Fruit fly (Drosophila melanogaster): ENCODE measurements around the gene Cpr35B.

Cpr35B gene

DNA sequence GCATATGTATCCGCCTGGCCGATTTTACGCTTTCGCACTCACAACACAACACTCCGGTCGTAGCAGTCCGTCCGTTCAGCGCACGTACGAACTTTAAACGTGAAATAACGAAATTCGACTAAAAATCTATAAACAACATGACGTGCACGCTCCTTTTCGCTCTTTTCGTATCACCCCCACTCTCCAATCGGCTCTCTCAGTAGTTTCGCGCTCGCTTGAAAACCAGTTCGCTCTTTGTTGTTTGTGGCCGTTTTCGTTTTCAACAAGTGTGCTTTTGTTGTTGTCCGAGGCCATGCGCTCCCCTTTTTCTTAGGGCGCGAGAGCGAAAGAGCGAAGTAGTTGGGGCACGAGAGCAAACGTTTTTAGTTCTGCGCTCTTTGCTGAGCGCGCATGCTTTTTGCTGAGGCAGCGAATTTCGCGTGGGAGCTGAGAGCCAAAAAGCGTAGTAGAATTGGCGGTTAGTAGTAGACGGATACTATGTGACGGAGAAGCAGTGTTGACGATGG lies 15.5 kb downstream of the Cpr35B start, which contains the start of gene elB (continued):
- TF ChIP-seq CG9932 (GFP tag; IDR thresholded peaks at IDR 0.05) (peak; percentile 39; the same call in 1 of the 2 replicates), CG1832 (GFP tag; optimal IDR thresholded peaks at IDR 0.05) (no peak), Vsx1 (GFP tag; optimal IDR thresholded peaks at IDR 0.05) (no peak), gro (GFP tag; optimal IDR thresholded peaks at IDR 0.05) (peak; percentile 40), CG14710 (tag; optimal IDR thresholded peaks at IDR 0.05) (no peak), Hmr (GFP tag; optimal IDR thresholded peaks at IDR 0.05) (peak; percentile 0), Mad (GFP tag; optimal IDR thresholded peaks at IDR 0.05) (no peak), Doc3 (GFP tag; IDR thresholded peaks at IDR 0.05; ENCODE audit: partially characterized antibody) (peak; percentile 51; the same call in 2 of the 3 replicates), lab (GFP tag; optimal IDR thresholded peaks at IDR 0.05) (no peak), Lpt (GFP tag; optimal IDR thresholded peaks at IDR 0.05) (no peak), Atf3 (GFP tag; optimal IDR thresholded peaks at IDR 0.05) (no peak), Sry-δ (GFP tag; optimal IDR thresholded peaks at IDR 0.05) (no peak), HHEX (GFP tag; optimal IDR thresholded peaks at IDR 0.05) (no peak), CG30403 (GFP tag; optimal IDR thresholded peaks at IDR 0.05) (no peak), Sin3A (optimal IDR thresholded peaks at IDR 0.05) (no peak), hkb (optimal IDR thresholded peaks at IDR 0.05) (no peak), hkb (GFP tag; IDR thresholded peaks at IDR 0.05) (peak; percentile 56), CG13296 (GFP tag; optimal IDR thresholded peaks at IDR 0.05) (peak; percentile 6), Nf-YC (tag; optimal IDR thresholded peaks at IDR 0.05) (peak; percentile 71), tin (GFP tag; optimal IDR thresholded peaks at IDR 0.05) (no peak), B-H2 (GFP tag; optimal IDR thresholded peaks at IDR 0.05) (peak; percentile 15), CG17568 (GFP tag; optimal IDR thresholded peaks at IDR 0.05) (peak; percentile 15), scrt (GFP tag; optimal IDR thresholded peaks at IDR 0.05) (peak; percentile 99), CG12299 (tag; optimal IDR thresholded peaks at IDR 0.05) (no peak), caup (GFP tag; optimal IDR thresholded peaks at IDR 0.05; ENCODE audit: severe bottlenecking) (peak; percentile 11), CG18476 (GFP tag; optimal IDR thresholded peaks at IDR 0.05) (no peak), chn (GFP tag; optimal IDR thresholded peaks at IDR 0.05) (no peak), ato (GFP tag; IDR thresholded peaks at IDR 0.05; ENCODE audit: partially characterized antibody) (0 out of 2 replicates have a peak, but pooled peaks have one; percentile 29), nom (GFP tag; optimal IDR thresholded peaks at IDR 0.05) (peak; percentile 48), H2.0 (GFP tag; IDR thresholded peaks at IDR 0.05) (no peak), vvl (GFP tag; IDR thresholded peaks at IDR 0.05) (peak; percentile 71; the same call in 1 of the 2 replicates), Elba2 (GFP tag; optimal IDR thresholded peaks at IDR 0.05) (no peak), CG4328 (GFP tag; optimal IDR thresholded peaks at IDR 0.05) (no peak), CG32532 (GFP tag; IDR thresholded peaks at IDR 0.05) (peak; percentile 80; the same call in 1 of the 2 replicates), Dek (tag; optimal IDR thresholded peaks at IDR 0.05) (no peak), ttk (GFP tag; IDR thresholded peaks at IDR 0.05) (no peak), CG42726 (GFP tag; IDR thresholded peaks at IDR 0.05; ENCODE audit: partially characterized antibody) (peak; percentile 57), CG10431 (GFP tag; optimal IDR thresholded peaks at IDR 0.05) (no peak), CG13624 (GFP tag; optimal IDR thresholded peaks at IDR 0.05) (no peak), Fer3 (tag; optimal IDR thresholded peaks at IDR 0.05) (no peak), Nf-YB (GFP tag; optimal IDR thresholded peaks at IDR 0.05) (peak; percentile 74), aop (GFP tag; IDR thresholded peaks at IDR 0.05) (no peak), slbo (GFP tag; IDR thresholded peaks at IDR 0.05) (0 out of 2 replicates have a peak, but pooled peaks have one; percentile 23), otp (GFP tag; IDR thresholded peaks at IDR 0.05) (0 out of 3 replicates have a peak, but pooled peaks have one; percentile 56), NfI (GFP tag; optimal IDR thresholded peaks at IDR 0.05) (no peak), org-1 (GFP tag; optimal IDR thresholded peaks at IDR 0.05) (no peak), fu2 (GFP tag; optimal IDR thresholded peaks at IDR 0.05) (no peak), Sox100B (GFP tag; optimal IDR thresholded peaks at IDR 0.05) (no peak), CG17612 (GFP tag; IDR thresholded peaks at IDR 0.05) (no peak), Gsc (GFP tag; IDR thresholded peaks at IDR 0.05) (no peak), CG16779 (GFP tag; IDR thresholded peaks at IDR 0.05) (no peak)

All from whole organism, embryonic.